Worm (Caenorhabditis elegans) whole organism, young adult: Measurements from ENCODE around the gene egg-3.

ENCODE experiments used
- B0019.2 ChIP-seq: fragments of 200-800 bp; sonication (Bioruptor generic); conservative IDR thresholded peaks from 2 replicates; pipeline ENCODE4 v1.3.6; 2022; ENCODE audit warnings: missing genetic modification reagents, missing genetic modification characterization, missing compliant biosample characterization
- B0035.1 ChIP-seq: sonication (generic microtip); optimal IDR thresholded peaks from 2 replicates; lab custom pipeline; 2016; ENCODE audit warnings: missing genetic modification characterization, mild to moderate bottlenecking, missing compliant biosample characterization, missing genotype, missing genetic modification reagents
- C17E4.6 ChIP-seq: fragments of 200-800 bp; sonication (Bioruptor generic); IDR thresholded peaks from 2 replicates; pipeline ENCODE4 v1.3.6; 2022; ENCODE audit warnings: missing genetic modification reagents, missing genetic modification characterization, missing compliant biosample characterization
- D2030.7 ChIP-seq: fragments of 200-800 bp; sonication (Bioruptor generic); IDR thresholded peaks from 2 replicates; pipeline ENCODE4 v1.3.6; 2022; ENCODE audit warnings: missing genetic modification reagents, missing genetic modification characterization, missing compliant biosample characterization
- F23B12.7 ChIP-seq: sonication (generic microtip); optimal IDR thresholded peaks from 2 replicates; lab custom pipeline; 2017; ENCODE audit warnings: missing genetic modification characterization, mild to moderate bottlenecking, missing compliant biosample characterization, antibody characterized with exemption, moderate library complexity; ENCODE audit not compliant: insufficient read depth
- K11D2.4 ChIP-seq: fragments of 200-800 bp; sonication (Bioruptor generic); IDR thresholded peaks from 2 replicates; pipeline ENCODE4 v1.3.6; 2022; ENCODE audit warnings: missing genetic modification reagents, missing genetic modification characterization, missing compliant biosample characterization
- K12H6.12 ChIP-seq: fragments of 200-800 bp; sonication (Bioruptor generic); optimal IDR thresholded peaks from 2 replicates; lab custom pipeline; 2018; ENCODE audit warnings: mild to moderate bottlenecking, missing genetic modification characterization, missing compliant biosample characterization
- T26A5.8 ChIP-seq: sonication (generic microtip); optimal IDR thresholded peaks from 2 replicates; lab custom pipeline; 2016; ENCODE audit warnings: missing genetic modification characterization, missing compliant biosample characterization
- aptf-3 ChIP-seq: fragments of 200-800 bp; sonication (Bioruptor generic); IDR thresholded peaks from 2 replicates; pipeline ENCODE4 v1.3.6; 2022; ENCODE audit warnings: missing genetic modification characterization, missing compliant biosample characterization
- atf-7 ChIP-seq: sonication (generic microtip); optimal IDR thresholded peaks from 2 replicates; lab custom pipeline; 2017; ENCODE audit warnings: mild to moderate bottlenecking, missing genetic modification characterization, missing compliant biosample characterization
- attf-5 ChIP-seq: fragments of 200-800 bp; sonication (Bioruptor generic); optimal IDR thresholded peaks from 2 replicates; lab custom pipeline; 2018; ENCODE audit warnings: mild to moderate bottlenecking, missing genetic modification characterization, missing compliant biosample characterization
- bed-1 ChIP-seq: fragments of 200-800 bp; sonication (Bioruptor generic); IDR thresholded peaks from 2 replicates; pipeline ENCODE4 v1.3.6; 2022; ENCODE audit warnings: missing genetic modification reagents, missing genetic modification characterization, missing compliant biosample characterization
- cebp-1 ChIP-seq, 2 experiments: fragments of 200-800 bp in 1 of 2; sonication (Bioruptor generic) in 1 of 2; sonication (generic microtip) in 1 of 2; IDR thresholded peaks in 1 of 2; optimal IDR thresholded peaks in 1 of 2; 2 replicates each; pipeline versions ENCODE4 v1.3.6 to Lab custom; 2017 to 2022; ENCODE audit warnings: missing compliant biosample characterization in 2 of 2, missing genetic modification characterization in 2 of 2, mild to moderate bottlenecking in 1 of 2, missing genetic modification reagents in 1 of 2, moderate library complexity in 1 of 2
- ceh-27 ChIP-seq: fragments of 200-800 bp; sonication (Bioruptor generic); optimal IDR thresholded peaks from 2 replicates; lab custom pipeline; 2018; ENCODE audit warnings: mild to moderate bottlenecking, missing genetic modification characterization, moderate library complexity, missing compliant biosample characterization
- ceh-58 ChIP-seq: fragments of 200-800 bp; sonication (Bioruptor generic); IDR thresholded peaks from 2 replicates; pipeline ENCODE4 v1.3.6; 2022; ENCODE audit warnings: missing genetic modification characterization, missing compliant biosample characterization
- dox-1 ChIP-seq: fragments of 200-800 bp; sonication (Bioruptor generic); IDR thresholded peaks from 2 replicates; pipeline ENCODE4 v1.3.6; 2022; ENCODE audit warnings: missing genetic modification reagents, missing genetic modification characterization, missing compliant biosample characterization
- dpl-1 ChIP-seq: fragments of 150-350 bp; optimal IDR thresholded peaks from 2 replicates; lab custom pipeline; 2014; ENCODE audit warnings: missing biosample characterization, missing genetic modification reagents, missing genetic modification characterization
- egl-18 ChIP-seq: fragments of 200-800 bp; sonication (Bioruptor generic); IDR thresholded peaks from 2 replicates; pipeline ENCODE4 v1.3.6; 2022; ENCODE audit warnings: missing genetic modification reagents, missing genetic modification characterization, missing compliant biosample characterization
- ekl-4 ChIP-seq: fragments of 200-800 bp; sonication (Bioruptor generic); IDR thresholded peaks from 2 replicates; pipeline ENCODE4 v1.3.6; 2022; ENCODE audit warnings: missing genetic modification reagents, missing genetic modification characterization, missing compliant biosample characterization
- him-1 ChIP-seq: sonication (generic microtip); optimal IDR thresholded peaks from 2 replicates; lab custom pipeline; 2016; ENCODE audit warnings: missing genotype, missing genetic modification reagents, missing genetic modification characterization, missing compliant biosample characterization
- hrde-1 ChIP-seq: sonication (generic microtip); optimal IDR thresholded peaks from 2 replicates; lab custom pipeline; 2016; ENCODE audit warnings: missing genetic modification characterization, mild to moderate bottlenecking, missing compliant biosample characterization, moderate library complexity, missing genotype, missing genetic modification reagents, borderline replicate concordance
- hsf-1 ChIP-seq: fragments of 200-800 bp; sonication (Bioruptor generic); IDR thresholded peaks from 2 replicates; pipeline ENCODE4 v1.3.6; 2022; ENCODE audit warnings: missing genetic modification reagents, missing genetic modification characterization, missing compliant biosample characterization
- lag-1 ChIP-seq: fragments of 200-800 bp; sonication (Bioruptor generic); IDR thresholded peaks from 2 replicates; pipeline ENCODE4 v1.3.6; 2022; ENCODE audit warnings: missing genetic modification reagents, missing genetic modification characterization, missing compliant biosample characterization
- lin-26 ChIP-seq: fragments of 200-800 bp; sonication (Bioruptor generic); IDR thresholded peaks from 2 replicates; pipeline ENCODE4 v1.3.6; 2022; ENCODE audit warnings: missing genetic modification reagents, missing genetic modification characterization, missing compliant biosample characterization
- lir-1 ChIP-seq: fragments of 200-800 bp; sonication (Bioruptor generic); conservative IDR thresholded peaks from 2 replicates; pipeline ENCODE4 v1.3.6; 2022; ENCODE audit warnings: missing genetic modification reagents, missing genetic modification characterization, missing compliant biosample characterization
- madf-3 ChIP-seq: fragments of 200-800 bp; sonication (Bioruptor generic); IDR thresholded peaks from 2 replicates; pipeline ENCODE4 v1.3.6; 2022; ENCODE audit warnings: missing genetic modification reagents, missing genetic modification characterization, missing compliant biosample characterization
- mes-4 ChIP-seq: sonication (generic microtip); optimal IDR thresholded peaks from 2 replicates; lab custom pipeline; 2016; ENCODE audit warnings: missing genotype, missing genetic modification characterization, missing compliant biosample characterization
- nfya-1 ChIP-seq: sonication (generic microtip); optimal IDR thresholded peaks from 2 replicates; lab custom pipeline; 2017; ENCODE audit warnings: antibody characterized with exemption, missing compliant biosample characterization, missing genetic modification characterization, borderline replicate concordance; ENCODE audit not compliant: insufficient read depth
- nfyb-1 ChIP-seq: fragments of 200-800 bp; sonication (Bioruptor generic); IDR thresholded peaks from 2 replicates; pipeline ENCODE4 v1.3.6; 2022; ENCODE audit warnings: missing genetic modification reagents, missing genetic modification characterization, missing compliant biosample characterization
- nhr-80 ChIP-seq: sonication (generic microtip); optimal IDR thresholded peaks from 2 replicates; lab custom pipeline; 2016; ENCODE audit warnings: missing genetic modification characterization, missing compliant biosample characterization
- pha-4 ChIP-seq: fragments of 150-350 bp; sonication (generic microtip); optimal IDR thresholded peaks from 2 replicates; lab custom pipeline; 2014; ENCODE audit warnings: missing biosample characterization, missing genetic modification reagents, missing genetic modification characterization
- sdz-38 ChIP-seq: sonication (generic microtip); optimal IDR thresholded peaks from 2 replicates; lab custom pipeline; 2016; ENCODE audit warnings: missing genotype, missing genetic modification characterization, missing compliant biosample characterization
- sptf-2 ChIP-seq: fragments of 200-800 bp; sonication (Bioruptor generic); optimal IDR thresholded peaks from 2 replicates; lab custom pipeline; 2018; ENCODE audit warnings: mild to moderate bottlenecking, missing genetic modification characterization, missing compliant biosample characterization
- tlf-1 ChIP-seq: fragments of 200-800 bp; sonication (Bioruptor generic); optimal IDR thresholded peaks from 2 replicates; lab custom pipeline; 2018; ENCODE audit warnings: mild to moderate bottlenecking, missing genetic modification characterization, missing compliant biosample characterization
- ztf-25 ChIP-seq: fragments of 200-800 bp; sonication (Bioruptor generic); IDR thresholded peaks from 2 replicates; pipeline ENCODE4 v1.3.6; 2022; ENCODE audit warnings: missing genetic modification reagents, missing genetic modification characterization, missing compliant biosample characterization

Gene egg-3

ce11 chrII:10861723-10862486 lies 22.3 kb downstream of the egg-3 start (continued):
- no peak for TF ChIP-seq T26A5.8 (tag; lab: Kevin White, UChicago)

ce11 chrII:10861305-10861704 lies 22.9 kb downstream of the egg-3 start:
- no peak for TF ChIP-seq K12H6.12 (tag; lab: Kevin White, UChicago)
- peak; percentile 80 for TF ChIP-seq nfyb-1 (GFP tag; lab: Robert Waterston, UW)

- TF ChIP-seq cebp-1 (GFP tag; IDR thresholded peaks at IDR 0.05; lab: Robert Waterston, UW) (no peak), cebp-1 (tag; optimal IDR thresholded peaks at IDR 0.05; lab: Kevin White, UChicago) (peak; percentile 41), him-1 (tag; lab: Kevin White, UChicago) (no peak), dox-1 (peak; percentile 61; the same call in 1 of the 2 replicates), lir-1 (no peak), atf-7 (peak; percentile 11), attf-5 (GFP tag; lab: Kevin White, UChicago) (peak; percentile 7), nhr-80 (tag; lab: Kevin White, UChicago) (peak; percentile 94)
These were observed 23.4 kb downstream of the egg-3 start, which contains the start of gene M106.3 for ce11 chrII:10860840-10861239. Gene M106.3, minus strand, starts transcription at chrII:10860909.

- TF ChIP-seq ekl-4 (GFP tag; lab: Robert Waterston, UW) = 0 out of 2 replicates have a peak, but pooled peaks have one; percentile 26
- no peak for TF ChIP-seq nfya-1
- no peak for TF ChIP-seq hsf-1 (GFP tag; lab: Robert Waterston, UW)
- TF ChIP-seq nfyb-1 (GFP tag; lab: Robert Waterston, UW) = 0 out of 2 replicates have a peak, but pooled peaks have one; percentile 13
- peak; percentile 37; the same call in 1 of the 2 replicates for TF ChIP-seq dox-1
- TF ChIP-seq tlf-1 (GFP tag; lab: Kevin White, UChicago) = no peak
- no peak for TF ChIP-seq B0019.2 (GFP tag; lab: Robert Waterston, UW)
- no peak for TF ChIP-seq dpl-1
- no peak for TF ChIP-seq sptf-2 (GFP tag; lab: Kevin White, UChicago)
- no peak for TF ChIP-seq D2030.7 (GFP tag; lab: Robert Waterston, UW)
- no peak for TF ChIP-seq ceh-27 (GFP tag; lab: Kevin White, UChicago)
- TF ChIP-seq sdz-38 (tag; lab: Kevin White, UChicago) = no peak
- no peak for TF ChIP-seq aptf-3 (GFP tag; lab: Robert Waterston, UW)
- no peak for TF ChIP-seq B0035.1 (tag; lab: Kevin White, UChicago)
- TF ChIP-seq pha-4 = no peak
- TF ChIP-seq K11D2.4 (GFP tag; lab: Robert Waterston, UW) = no peak
- TF ChIP-seq F23B12.7 (tag; lab: Kevin White, UChicago) = no peak
- TF ChIP-seq C17E4.6 (GFP tag; lab: Robert Waterston, UW) = no peak
- TF ChIP-seq madf-3 (GFP tag; lab: Robert Waterston, UW) = no peak
- TF ChIP-seq hrde-1 (tag; lab: Kevin White, UChicago) = no peak
- no peak for TF ChIP-seq lin-26
- TF ChIP-seq lag-1 (GFP tag; lab: Robert Waterston, UW) = no peak
- no peak for TF ChIP-seq mes-4 (tag; lab: Kevin White, UChicago)
- TF ChIP-seq bed-1 = no peak
- TF ChIP-seq ztf-25 (GFP tag; lab: Robert Waterston, UW) = no peak
- TF ChIP-seq egl-18 (GFP tag; lab: Robert Waterston, UW) = no peak
- TF ChIP-seq nhr-80 (tag; lab: Kevin White, UChicago) = peak; percentile 70
- TF ChIP-seq ceh-58 (GFP tag; lab: Robert Waterston, UW) = no peak
- TF ChIP-seq, all 124 proteins: peak for 4
These were observed 24.9 kb downstream of the egg-3 start for ce11 chrII:10859359-10859758.
